Worm (Caenorhabditis elegans): ENCODE results near the gene ZC239.20.

Gene ZC239.20

ce11 chrII:3248043-3248718 lies 41.9 kb upstream of the ZC239.20 start, which contains the start of the genes fbxc-50 and C17F4.2 (continued):
- TF ChIP-seq B0019.2 (GFP tag; conservative IDR thresholded peaks at IDR 0.05) = no peak
- no peak for TF ChIP-seq egl-18 (GFP tag; IDR thresholded peaks at IDR 0.05)

ce11 chrII:3247556-3247955 lies 41.2 kb upstream of the ZC239.20 start:
- TF ChIP-seq zfh-2 (GFP tag; conservative IDR thresholded peaks at IDR 0.05) (peak; percentile 51; the same call in 1 of the 2 replicates), akir-1 (GFP tag; optimal IDR thresholded peaks at IDR 0.05) (no peak)

- TF ChIP-seq bed-2 (GFP tag; IDR thresholded peaks at IDR 0.05) = no peak
- TF ChIP-seq C17E4.6 (GFP tag; IDR thresholded peaks at IDR 0.05) = no peak
- TF ChIP-seq hmg-1.2 (GFP tag; IDR thresholded peaks at IDR 0.05) = no peak
- no peak for TF ChIP-seq nhr-179 (tag; optimal IDR thresholded peaks at IDR 0.05)
- no peak for TF ChIP-seq Y67H2A.10 (GFP tag; conservative IDR thresholded peaks at IDR 0.05)
- TF ChIP-seq lsl-1 (GFP tag; optimal IDR thresholded peaks at IDR 0.05) = no peak
- no peak for TF ChIP-seq attf-6 (GFP tag; IDR thresholded peaks at IDR 0.05)
- no peak for TF ChIP-seq F37B4.10 (GFP tag; IDR thresholded peaks at IDR 0.05)
- TF ChIP-seq Y53F4B.3 (GFP tag; IDR thresholded peaks at IDR 0.05) = no peak
- TF ChIP-seq rpc-1 (optimal IDR thresholded peaks at IDR 0.05) = no peak
- no peak for TF ChIP-seq rpc-1 (tag; optimal IDR thresholded peaks at IDR 0.05)
- TF ChIP-seq ekl-4 (GFP tag; IDR thresholded peaks at IDR 0.05) = no peak
- no peak for TF ChIP-seq chd-7 (tag; optimal IDR thresholded peaks at IDR 0.05)
- TF ChIP-seq Y79H2A.3 (GFP tag; conservative IDR thresholded peaks at IDR 0.05) = no peak
- no peak for TF ChIP-seq cebp-1 (GFP tag; IDR thresholded peaks at IDR 0.05)
- peak; percentile 14 for TF ChIP-seq cebp-1 (tag; optimal IDR thresholded peaks at IDR 0.05)
- 0 out of 2 replicates have a peak, but pooled peaks have one; percentile 40 for TF ChIP-seq pbrm-1 (GFP tag; IDR thresholded peaks at IDR 0.05)
- TF ChIP-seq somi-1 (GFP tag; optimal IDR thresholded peaks at IDR 0.05) = no peak
- TF ChIP-seq tbx-9 (tag; optimal IDR thresholded peaks at IDR 0.05; ENCODE audit: borderline replicate concordance) = no peak
- no peak for TF ChIP-seq egrh-3 (GFP tag; IDR thresholded peaks at IDR 0.05)
- TF ChIP-seq ztf-22 (GFP tag; optimal IDR thresholded peaks at IDR 0.05) = peak; percentile 29
- TF ChIP-seq nfyb-1 (GFP tag; IDR thresholded peaks at IDR 0.05) = no peak
- TF ChIP-seq sea-2 (GFP tag; IDR thresholded peaks at IDR 0.05) = no peak
- TF ChIP-seq aptf-3 (GFP tag; IDR thresholded peaks at IDR 0.05) = no peak
- no peak for TF ChIP-seq Y53G8AR.9 (GFP tag; conservative IDR thresholded peaks at IDR 0.05)
- peak; percentile 2 for TF ChIP-seq attf-5 (GFP tag; optimal IDR thresholded peaks at IDR 0.05)
- TF ChIP-seq madf-10 (tag; optimal IDR thresholded peaks at IDR 0.05) = peak; percentile 11
- no peak for TF ChIP-seq ztf-28 (GFP tag; IDR thresholded peaks at IDR 0.05)
- TF ChIP-seq dpff-1 (tag; optimal IDR thresholded peaks at IDR 0.05) = no peak
- TF ChIP-seq nhr-80 (tag; optimal IDR thresholded peaks at IDR 0.05) = peak; percentile 94
- no peak for TF ChIP-seq F57A8.1 (GFP tag; optimal IDR thresholded peaks at IDR 0.05)
- TF ChIP-seq ets-4 (GFP tag; optimal IDR thresholded peaks at IDR 0.05) = peak; percentile 51
- TF ChIP-seq hsf-1 (GFP tag; IDR thresholded peaks at IDR 0.05) = no peak
- no peak for TF ChIP-seq fkh-3 (tag; optimal IDR thresholded peaks at IDR 0.05)
- no peak for TF ChIP-seq let-607 (tag; optimal IDR thresholded peaks at IDR 0.05)
- TF ChIP-seq F22D6.2 (tag; optimal IDR thresholded peaks at IDR 0.05) = no peak
- TF ChIP-seq ztf-3 (GFP tag; optimal IDR thresholded peaks at IDR 0.05) = no peak
- TF ChIP-seq ccch-3 (GFP tag; optimal IDR thresholded peaks at IDR 0.05) = no peak
- TF ChIP-seq repo-1 (tag; optimal IDR thresholded peaks at IDR 0.05) = no peak
- peak; percentile 6 for TF ChIP-seq ztf-26 (tag; optimal IDR thresholded peaks at IDR 0.05)
- TF ChIP-seq madf-3 (GFP tag; IDR thresholded peaks at IDR 0.05) = no peak
- TF ChIP-seq pha-4 (tag; optimal IDR thresholded peaks at IDR 0.05) = no peak
Measured at ce11 chrII:3245836-3246235, 39.5 kb upstream of the ZC239.20 start, which contains the start of gene C17F4.7. TSS of gene C17F4.7 (minus strand) at chrII:3246015.
